Worm (Caenorhabditis elegans): Measurements from ENCODE around the gene F58D2.4.

DNA sequence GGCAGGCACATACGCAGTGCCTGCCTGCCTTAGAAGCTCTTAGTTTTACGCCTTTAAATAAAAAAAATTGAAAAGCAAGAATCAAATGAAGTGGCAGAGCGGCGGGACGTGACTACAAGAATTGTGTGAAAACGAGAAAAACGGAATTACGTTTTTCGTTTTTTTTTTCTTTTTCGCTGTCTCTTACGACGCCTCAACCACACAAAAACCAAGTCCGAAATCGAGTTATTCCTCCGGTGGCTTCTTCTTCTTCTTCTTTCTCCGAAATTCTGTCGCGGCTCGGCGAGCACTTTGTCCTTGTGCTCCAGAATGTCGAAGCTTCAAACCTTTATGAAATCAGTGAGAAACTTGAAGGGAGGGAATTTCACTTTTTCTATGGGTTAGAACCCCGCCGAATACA is 31.7 kb upstream of the F58D2.4 start:
- no peak for TF ChIP-seq eor-1 (tag; optimal IDR thresholded peaks at IDR 0.05)
- TF ChIP-seq nhr-11 (tag; optimal IDR thresholded peaks at IDR 0.05): no peak
- TF ChIP-seq nfya-1 (tag; optimal IDR thresholded peaks at IDR 0.05; ENCODE audit: insufficient read depth): no peak

Measured in whole organism, L3 larva.